Fruit fly (Drosophila melanogaster): Measurements from ENCODE around the gene cal1.

Gene cal1

DNA sequence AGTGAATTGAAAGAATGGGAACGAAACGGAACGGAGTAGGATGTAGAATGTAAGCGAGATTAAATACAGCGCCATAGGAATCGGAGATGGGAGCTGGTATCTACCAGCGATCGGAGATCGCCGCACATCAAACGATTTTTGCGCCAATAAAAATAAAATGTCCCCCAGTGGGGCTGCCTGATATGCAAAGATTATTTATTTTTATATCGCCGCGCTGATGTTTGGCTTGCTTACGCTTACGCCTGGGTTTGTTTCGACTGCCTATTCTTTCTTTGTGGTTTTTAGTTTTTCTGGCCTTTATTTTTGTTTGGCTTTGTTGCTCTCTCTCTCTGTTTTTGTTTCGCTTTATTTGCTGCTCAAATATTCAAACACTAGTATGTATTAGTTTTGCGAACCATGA lies 24.3 kb upstream of the cal1 start (continued):
- TF ChIP-seq sens (GFP tag) = peak; percentile 54
- TF ChIP-seq CG12769 (tag; optimal IDR thresholded peaks at IDR 0.05) = peak; percentile 62
- TF ChIP-seq hb (GFP tag; IDR thresholded peaks at IDR 0.05; ENCODE audit: partially characterized antibody) = 0 out of 3 replicates have a peak, but pooled peaks have one; percentile 34
- 0 out of 4 replicates have a peak, but pooled peaks have one; percentile 80 for TF ChIP-seq chinmo (GFP tag; IDR thresholded peaks at IDR 0.05; ENCODE audit: partially characterized antibody)
- TF ChIP-seq zen (tag; optimal IDR thresholded peaks at IDR 0.05) = no peak
- TF ChIP-seq crol (GFP tag; IDR thresholded peaks at IDR 0.05) = 0 out of 2 replicates have a peak, but pooled peaks have one; percentile 15
- peak; percentile 41 for TF ChIP-seq CG10543 (GFP tag; optimal IDR thresholded peaks at IDR 0.05)

DNA sequence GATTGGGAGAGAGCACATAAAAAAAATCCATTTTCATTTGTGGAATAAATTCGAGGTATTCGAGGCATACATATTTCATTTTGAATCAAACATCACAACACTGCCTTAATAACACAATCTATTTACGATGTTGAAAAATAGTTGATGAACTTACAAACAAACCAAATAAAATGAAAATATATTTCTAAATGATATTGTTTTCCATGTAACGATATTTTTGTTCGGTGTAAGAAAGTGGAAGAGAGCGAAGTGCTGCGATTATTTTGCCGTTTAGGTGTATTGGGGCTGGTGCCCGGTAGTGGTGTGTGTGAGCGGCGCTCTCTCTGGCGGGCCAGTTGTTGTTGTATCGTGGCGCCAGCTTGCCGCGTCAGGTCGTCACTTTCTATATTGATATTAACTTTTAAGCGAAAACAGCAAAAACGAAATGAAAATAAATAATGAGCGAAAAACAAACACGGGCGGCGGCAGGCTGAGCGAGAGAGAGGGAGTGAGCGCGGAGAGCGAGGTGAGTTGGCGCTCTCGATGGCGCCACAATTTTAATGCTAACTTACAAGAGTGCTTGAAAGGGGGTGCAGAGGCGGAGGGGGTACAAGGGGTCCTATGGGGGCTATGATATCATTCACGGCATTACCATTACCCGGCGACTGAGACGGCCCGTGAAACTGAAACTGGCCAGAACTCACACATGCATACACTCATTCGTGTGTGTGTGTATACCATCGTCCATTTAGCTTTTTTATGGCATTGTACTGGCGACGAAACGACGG lies 22.9 kb upstream of the cal1 start:
- TF ChIP-seq CG10321 (GFP tag; IDR thresholded peaks at IDR 0.05) (peak; percentile 59), D19A (tag; optimal IDR thresholded peaks at IDR 0.05) (peak; percentile 91), Meics (GFP tag; optimal IDR thresholded peaks at IDR 0.05) (peak; percentile 94), Blimp-1 (GFP tag; optimal IDR thresholded peaks at IDR 0.05) (peak; percentile 91), MBD-R2 (GFP tag; IDR thresholded peaks at IDR 0.05) (peak; percentile 50; the same call in 1 of the 2 replicates), CG10431 (GFP tag; optimal IDR thresholded peaks at IDR 0.05) (peak; percentile 83), sr (GFP tag; IDR thresholded peaks at IDR 0.05) (peak; percentile 45; the same call in 2 of the 3 replicates), kah (GFP tag; optimal IDR thresholded peaks at IDR 0.05) (peak; percentile 82), CG7745 (tag; optimal IDR thresholded peaks at IDR 0.05) (no peak), CG11723 (GFP tag; optimal IDR thresholded peaks at IDR 0.05) (peak; percentile 88), Aef1 (GFP tag; IDR thresholded peaks at IDR 0.05) (peak; percentile 80), zen (tag; optimal IDR thresholded peaks at IDR 0.05) (peak; percentile 85), Nf-YB (GFP tag; optimal IDR thresholded peaks at IDR 0.05) (peak; percentile 83), da (GFP tag; optimal IDR thresholded peaks at IDR 0.05) (peak; percentile 83), ken (GFP tag; IDR thresholded peaks at IDR 0.05) (peak; percentile 85), HmgD (GFP tag; optimal IDR thresholded peaks at IDR 0.05) (peak; percentile 23), jigr1 (GFP tag; IDR thresholded peaks at IDR 0.05) (0 out of 3 replicates have a peak, but pooled peaks have one; percentile 47), her (GFP tag; optimal IDR thresholded peaks at IDR 0.05) (peak; percentile 74), Drgx (GFP tag; IDR thresholded peaks at IDR 0.05) (peak; percentile 92), fd96Cb (tag; optimal IDR thresholded peaks at IDR 0.05) (peak; percentile 94), twi (tag; optimal IDR thresholded peaks at IDR 0.05) (peak; percentile 74), CG8089 (GFP tag; optimal IDR thresholded peaks at IDR 0.05) (peak; percentile 69), CG17385 (GFP tag; optimal IDR thresholded peaks at IDR 0.05) (peak; percentile 90), CG18011 (GFP tag; optimal IDR thresholded peaks at IDR 0.05) (peak; percentile 77), Doc3 (GFP tag; IDR thresholded peaks at IDR 0.05; ENCODE audit: partially characterized antibody) (no peak), CG32532 (GFP tag; IDR thresholded peaks at IDR 0.05) (peak; percentile 87), Sry-β (GFP tag; optimal IDR thresholded peaks at IDR 0.05) (peak; percentile 55), CG12744 (GFP tag; optimal IDR thresholded peaks at IDR 0.05) (peak; percentile 89), Atf3 (GFP tag; optimal IDR thresholded peaks at IDR 0.05) (peak; percentile 83), CG3726 (GFP tag; IDR thresholded peaks at IDR 0.05) (peak; percentile 82), NC2α (GFP tag; optimal IDR thresholded peaks at IDR 0.05) (peak; percentile 70), abd-A (tag; optimal IDR thresholded peaks at IDR 0.05) (peak; percentile 96), fd3F (GFP tag; optimal IDR thresholded peaks at IDR 0.05) (peak; percentile 86), Kr (GFP tag; optimal IDR thresholded peaks at IDR 0.05) (no peak), Ravus (GFP tag; IDR thresholded peaks at IDR 0.05) (peak; percentile 64), lilli (GFP tag; optimal IDR thresholded peaks at IDR 0.05) (peak; percentile 97), CG17912 (GFP tag; optimal IDR thresholded peaks at IDR 0.05) (peak; percentile 88), pho (GFP tag; optimal IDR thresholded peaks at IDR 0.05) (peak; percentile 92), lmd (GFP tag; IDR thresholded peaks at IDR 0.05) (peak; percentile 93; the same call in 1 of the 2 replicates), Doc2 (GFP tag; IDR thresholded peaks at IDR 0.05) (peak; percentile 60; the same call in 1 of the 2 replicates), pfk (GFP tag; optimal IDR thresholded peaks at IDR 0.05) (peak; percentile 70)

All from whole organism, embryonic.